Fruit fly (Drosophila melanogaster): ENCODE results near the gene CG11563.

dm6 chr3R:31696664-31697063, 40.2 kb upstream of the CG11563 start:
- TF ChIP-seq abd-A (tag; optimal IDR thresholded peaks at IDR 0.05) (no peak), nau (GFP tag; optimal IDR thresholded peaks at IDR 0.05) (no peak), Hand (GFP tag; optimal IDR thresholded peaks at IDR 0.05) (no peak), CG17802 (tag; optimal IDR thresholded peaks at IDR 0.05) (no peak), p53 (GFP tag; optimal IDR thresholded peaks at IDR 0.05) (no peak), CG10366 (GFP tag; IDR thresholded peaks at IDR 0.05) (no peak), da (GFP tag; optimal IDR thresholded peaks at IDR 0.05) (no peak), CG2120 (GFP tag; optimal IDR thresholded peaks at IDR 0.05) (no peak), hkb (optimal IDR thresholded peaks at IDR 0.05) (no peak), hkb (GFP tag; IDR thresholded peaks at IDR 0.05) (no peak)
